Fruit fly (Drosophila melanogaster) whole organism, adult: Measurements from ENCODE around the gene CG4537.

ENCODE experiments used
- CG11617 ChIP-seq: fragments of 200-800 bp; sonication (Bioruptor generic); optimal IDR thresholded peaks from 2 replicates; lab custom pipeline; 2017; ENCODE audit warnings: mild to moderate bottlenecking, missing biosample characterization, missing genetic modification reagents, missing genetic modification characterization
- CG12768 ChIP-seq: fragments of 200-800 bp; sonication (Bioruptor generic); optimal IDR thresholded peaks from 2 replicates; lab custom pipeline; 2017; ENCODE audit warnings: missing biosample characterization, missing genetic modification characterization, mild to moderate bottlenecking, moderate library complexity, missing genetic modification reagents
- CG14711 ChIP-seq: fragments of 200-800 bp; sonication (Bioruptor generic); optimal IDR thresholded peaks from 2 replicates; lab custom pipeline; 2018; ENCODE audit warnings: missing biosample characterization, mild to moderate bottlenecking, missing genetic modification characterization, moderate library complexity
- CG1620 ChIP-seq: fragments of 200-800 bp; sonication (Bioruptor generic); optimal IDR thresholded peaks from 2 replicates; lab custom pipeline; 2016; ENCODE audit warnings: missing biosample characterization, missing genetic modification characterization
- CG33017 ChIP-seq: fragments of 200-800 bp; sonication (Bioruptor generic); optimal IDR thresholded peaks from 2 replicates; lab custom pipeline; 2018; ENCODE audit warnings: missing biosample characterization, mild to moderate bottlenecking, missing genetic modification characterization, moderate library complexity
- CG5204 ChIP-seq: fragments of 200-800 bp; sonication (Bioruptor generic); optimal IDR thresholded peaks from 2 replicates; lab custom pipeline; 2016; ENCODE audit warnings: missing biosample characterization, missing genetic modification characterization
- CG7045 ChIP-seq: fragments of 200-800 bp; sonication (Bioruptor generic); optimal IDR thresholded peaks from 2 replicates; lab custom pipeline; 2017; ENCODE audit warnings: missing biosample characterization, mild to moderate bottlenecking, missing genetic modification characterization
- CG7101 ChIP-seq: fragments of 200-800 bp; sonication (Bioruptor generic); optimal IDR thresholded peaks from 2 replicates; lab custom pipeline; 2018; ENCODE audit warnings: missing biosample characterization, mild to moderate bottlenecking, missing genetic modification characterization, moderate library complexity
- Clk ChIP-seq: fragments of 200-800 bp; sonication (Bioruptor generic); optimal IDR thresholded peaks from 2 replicates; lab custom pipeline; 2017; ENCODE audit warnings: missing biosample characterization, missing genetic modification characterization
- Crg-1 ChIP-seq: fragments of 200-800 bp; sonication (Bioruptor generic); optimal IDR thresholded peaks from 2 replicates; lab custom pipeline; 2016; ENCODE audit warnings: missing biosample characterization, missing genetic modification characterization
- Hr96 ChIP-seq: fragments of 200-800 bp; sonication (Bioruptor generic); optimal IDR thresholded peaks from 2 replicates; lab custom pipeline; 2016; ENCODE audit warnings: missing biosample characterization, missing genetic modification characterization
- Mnt ChIP-seq: fragments of 200-800 bp; sonication (Bioruptor generic); optimal IDR thresholded peaks from 2 replicates; lab custom pipeline; 2016; ENCODE audit warnings: missing biosample characterization, mild to moderate bottlenecking, missing genetic modification characterization
- bab1 ChIP-seq: fragments of 200-800 bp; sonication (Bioruptor generic); optimal IDR thresholded peaks from 3 replicates; lab custom pipeline; 2019; ENCODE audit warnings: missing biosample characterization, mild to moderate bottlenecking, missing genetic modification characterization, moderate library complexity
- cic ChIP-seq: fragments of 200-800 bp; sonication (Bioruptor generic); optimal IDR thresholded peaks from 2 replicates; lab custom pipeline; 2017; ENCODE audit warnings: missing biosample characterization, mild to moderate bottlenecking, missing genetic modification characterization, moderate library complexity
- cnc ChIP-seq, 2 experiments: fragments of >200 bp; optimal IDR thresholded peaks; 2 replicates each; lab custom pipeline; 2017
- kay ChIP-seq: fragments of 200-800 bp; sonication (Bioruptor generic); peaks from one replicate; lab custom pipeline; 2016; ENCODE audit warnings: missing biosample characterization, missing genetic modification characterization, borderline replicate concordance
- ovo ChIP-seq: fragments of 200-800 bp; sonication (Bioruptor generic); optimal IDR thresholded peaks from 2 replicates; lab custom pipeline; 2016; ENCODE audit warnings: missing biosample characterization, missing genetic modification characterization
- pad ChIP-seq: fragments of 200-800 bp; sonication (Bioruptor generic); optimal IDR thresholded peaks from 3 replicates; lab custom pipeline; 2017; ENCODE audit warnings: missing biosample characterization, missing genetic modification characterization, mild to moderate bottlenecking, moderate library complexity, missing genetic modification reagents
- tj ChIP-seq: fragments of 200-800 bp; sonication (Bioruptor generic); optimal IDR thresholded peaks from 3 replicates; lab custom pipeline; 2017; ENCODE audit warnings: missing biosample characterization, mild to moderate bottlenecking, missing genetic modification characterization, moderate library complexity
- toe ChIP-seq: fragments of 200-800 bp; sonication (Bioruptor generic); optimal IDR thresholded peaks from 2 replicates; lab custom pipeline; 2016; ENCODE audit warnings: missing biosample characterization, missing genetic modification characterization

CG4537 gene

DNA sequence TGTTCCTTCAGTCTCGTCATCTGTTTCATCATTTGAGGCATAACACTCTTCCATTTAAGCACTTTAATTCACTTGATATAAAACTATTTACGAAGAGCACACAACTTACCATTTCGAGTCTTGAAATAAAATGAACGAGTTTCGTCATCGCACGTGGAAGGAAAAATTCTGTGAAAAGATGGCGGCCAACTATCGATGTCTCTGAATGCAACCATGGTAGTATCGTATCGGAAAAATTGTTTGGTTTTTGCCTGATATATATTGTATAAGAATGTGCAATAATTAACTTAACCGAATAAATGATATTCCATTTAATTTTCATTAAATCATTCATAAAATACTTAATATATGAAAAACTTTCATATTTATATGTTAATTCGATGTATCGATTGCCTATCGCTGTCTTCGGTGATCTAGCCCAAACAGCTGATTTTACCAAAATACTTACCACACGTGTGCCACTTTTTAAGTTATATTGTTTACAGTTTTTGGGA, 4.2 kb downstream of the CG4537 start, which contains the start of gene Bka:
Bka (plus strand) TSS at position 417 of the 494 bp plus-strand sequence.
- TF ChIP-seq pad (GFP tag; lab: Kevin White, UChicago) (peak; percentile 48), CG7101 (tag; lab: Kevin White, UChicago) (peak; percentile 81), CG12768 (GFP tag; lab: Kevin White, UChicago) (no peak), cnc (optimal IDR thresholded peaks at IDR 0.05; lab: Kevin White, UChicago) (no peak), bab1 (GFP tag; lab: Kevin White, UChicago) (peak; percentile 83), CG14711 (peak; percentile 71), tj (GFP tag; lab: Kevin White, UChicago) (peak; percentile 73), CG1620 (peak; percentile 33), Mnt (GFP tag; lab: Kevin White, UChicago) (peak; percentile 100), CG7045 (GFP tag; lab: Kevin White, UChicago) (peak; percentile 38), CG33017 (tag; lab: Kevin White, UChicago) (peak; percentile 71), kay (GFP tag; lab: Kevin White, UChicago) (no peak), Hr96 (GFP tag; lab: Kevin White, UChicago) (peak; percentile 44), Clk (GFP tag; lab: Kevin White, UChicago) (no peak), ovo (peak; percentile 18), cic (GFP tag; lab: Kevin White, UChicago) (peak; percentile 19), toe (GFP tag; lab: Kevin White, UChicago) (no peak), CG11617 (GFP tag; lab: Kevin White, UChicago) (peak; percentile 87), Crg-1 (peak; percentile 69), CG5204 (GFP tag; lab: Kevin White, UChicago) (no peak)

DNA sequence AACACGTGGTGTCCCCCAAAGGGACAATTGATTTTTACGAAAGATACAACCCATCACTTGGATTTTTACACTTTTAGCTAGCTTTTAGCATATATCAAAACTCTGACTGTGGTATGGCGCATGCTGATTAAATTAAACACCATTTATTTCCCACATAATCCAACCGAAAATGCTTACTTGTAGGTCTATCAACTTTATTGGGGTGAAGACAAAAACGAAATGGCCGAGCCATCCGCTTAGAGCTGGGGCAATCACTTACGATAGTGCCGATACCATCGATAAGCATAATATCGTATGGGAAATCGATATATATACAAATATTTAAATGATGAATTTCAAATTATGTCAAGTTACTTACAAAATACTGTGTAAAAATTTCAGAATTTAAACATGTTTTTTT, 6.6 kb downstream of the CG4537 start, which contains the start of gene RpS2:
RpS2 (minus strand) TSS at position 257 of the 400 bp plus-strand sequence.
- TF ChIP-seq cic (GFP tag; lab: Kevin White, UChicago), result no peak
- TF ChIP-seq CG1620, result peak; percentile 49
- no peak for TF ChIP-seq Clk (GFP tag; lab: Kevin White, UChicago)
- TF ChIP-seq CG7045 (GFP tag; lab: Kevin White, UChicago), result peak; percentile 6
- no peak for TF ChIP-seq toe (GFP tag; lab: Kevin White, UChicago)
- TF ChIP-seq pad (GFP tag; lab: Kevin White, UChicago), result peak; percentile 35
- no peak for TF ChIP-seq CG5204 (GFP tag; lab: Kevin White, UChicago)
- TF ChIP-seq cnc (optimal IDR thresholded peaks at IDR 0.05; lab: Kevin White, UChicago), result no peak
- peak; percentile 68 for TF ChIP-seq bab1 (GFP tag; lab: Kevin White, UChicago)
- TF ChIP-seq tj (GFP tag; lab: Kevin White, UChicago), result peak; percentile 32
- TF ChIP-seq CG11617 (GFP tag; lab: Kevin White, UChicago), result peak; percentile 69
- TF ChIP-seq CG7101 (tag; lab: Kevin White, UChicago), result peak; percentile 74
- no peak for TF ChIP-seq ovo
- peak; percentile 28 for TF ChIP-seq CG12768 (GFP tag; lab: Kevin White, UChicago)
- TF ChIP-seq Hr96 (GFP tag; lab: Kevin White, UChicago), result peak; percentile 69
- peak; percentile 65 for TF ChIP-seq CG14711
- TF ChIP-seq CG33017 (tag; lab: Kevin White, UChicago), result peak; percentile 67
- peak; percentile 79 for TF ChIP-seq Crg-1
- TF ChIP-seq Mnt (GFP tag; lab: Kevin White, UChicago), result peak; percentile 97

DNA sequence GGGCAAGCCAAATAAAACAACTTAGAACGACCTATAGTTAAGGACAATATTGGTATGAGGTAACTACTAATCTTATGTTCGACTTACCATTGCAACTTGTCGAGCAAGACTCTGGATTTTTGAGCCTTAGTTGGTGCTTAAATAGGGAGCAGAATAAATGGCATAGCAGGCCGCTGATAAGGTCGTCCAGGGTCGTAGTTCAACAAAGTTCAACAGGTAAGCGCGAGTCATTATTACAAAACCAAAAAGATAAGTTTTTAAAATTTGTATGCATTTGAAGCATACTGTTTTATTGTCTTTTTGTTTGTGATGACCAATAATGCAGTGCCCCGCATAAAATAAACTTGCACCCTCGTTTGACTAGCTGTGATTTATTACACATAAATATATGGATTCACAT, 12.3 kb downstream of the CG4537 start, which contains the start of gene Muc30E:
Muc30E (minus strand) TSS at position 101 of the 400 bp plus-strand sequence.
- TF ChIP-seq CG7045 (GFP tag; lab: Kevin White, UChicago), result no peak

DNA sequence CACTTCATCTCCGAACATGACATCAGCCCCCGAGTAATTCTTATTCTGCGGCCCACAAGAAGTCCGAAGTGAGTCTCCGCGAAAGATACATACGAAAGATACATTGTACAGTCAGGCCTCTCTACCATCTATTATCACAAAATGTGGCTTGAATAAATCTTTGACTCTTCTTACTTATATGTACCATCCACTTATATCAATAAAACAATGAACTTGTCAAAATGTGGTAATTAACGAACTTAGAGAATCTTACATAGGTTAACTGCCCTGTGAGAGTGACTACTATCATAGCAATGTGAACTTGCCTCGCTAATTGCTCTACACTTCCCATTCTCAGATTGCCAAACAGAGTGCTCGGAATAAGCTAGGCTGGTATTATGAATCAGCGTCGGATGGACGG, 16.0 kb downstream of the CG4537 start:
- TF ChIP-seq ovo (no peak), CG33017 (tag; lab: Kevin White, UChicago) (no peak), toe (GFP tag; lab: Kevin White, UChicago) (no peak), CG14711 (no peak), kay (GFP tag; lab: Kevin White, UChicago) (peak; percentile 80), CG7101 (tag; lab: Kevin White, UChicago) (no peak)

DNA sequence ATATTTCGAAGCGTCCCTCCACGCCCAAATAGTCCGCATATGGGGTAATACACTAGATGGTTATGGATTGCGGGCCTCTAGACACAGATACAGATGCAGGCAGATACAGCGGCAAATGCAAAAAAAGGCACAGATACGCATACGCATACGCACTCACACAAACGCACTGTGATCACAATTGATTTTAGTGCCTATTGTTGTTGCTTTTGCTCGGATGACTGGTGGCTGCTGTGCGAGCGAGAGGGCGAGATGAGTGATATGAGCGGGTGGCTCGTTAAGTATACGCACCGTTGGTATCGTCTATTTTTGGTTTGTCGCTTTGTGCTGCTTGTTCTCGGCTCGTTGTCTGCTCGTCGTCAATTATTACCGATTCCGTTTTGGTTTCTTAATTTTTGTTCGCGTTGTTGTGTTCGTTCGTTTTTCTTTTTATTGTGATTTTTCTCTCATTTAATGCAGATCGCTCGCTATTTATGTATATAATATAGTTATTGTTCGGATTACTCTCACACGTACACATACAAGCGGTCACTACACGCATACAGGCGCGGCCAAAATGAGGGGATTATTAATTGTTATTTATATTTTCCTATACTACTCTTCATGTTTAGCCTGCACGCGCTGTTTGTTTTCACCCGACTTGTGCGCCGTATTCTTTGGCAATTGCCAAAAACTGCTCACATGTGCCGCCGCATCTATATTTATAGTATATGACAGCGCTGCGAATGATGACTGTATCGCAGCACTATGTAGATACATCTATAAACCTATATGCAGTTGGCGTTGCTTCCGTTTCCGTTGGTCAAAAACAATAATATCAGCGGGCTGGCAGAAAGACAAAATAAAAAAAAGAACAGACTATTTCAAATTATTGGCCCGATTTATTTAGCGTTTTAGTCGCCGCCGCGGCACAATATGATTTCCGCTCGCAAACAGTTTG, 16.9 kb downstream of the CG4537 start:
- peak; percentile 95 for TF ChIP-seq kay (GFP tag; lab: Kevin White, UChicago)
- TF ChIP-seq ovo, result no peak
- no peak for TF ChIP-seq Hr96 (GFP tag; lab: Kevin White, UChicago)
- no peak for TF ChIP-seq Clk (GFP tag; lab: Kevin White, UChicago)
- TF ChIP-seq bab1 (GFP tag; lab: Kevin White, UChicago), result no peak
- TF ChIP-seq Mnt (GFP tag; lab: Kevin White, UChicago), result peak; percentile 35
- TF ChIP-seq CG11617 (GFP tag; lab: Kevin White, UChicago), result peak; percentile 5
- peak; percentile 18 for TF ChIP-seq cic (GFP tag; lab: Kevin White, UChicago)

DNA sequence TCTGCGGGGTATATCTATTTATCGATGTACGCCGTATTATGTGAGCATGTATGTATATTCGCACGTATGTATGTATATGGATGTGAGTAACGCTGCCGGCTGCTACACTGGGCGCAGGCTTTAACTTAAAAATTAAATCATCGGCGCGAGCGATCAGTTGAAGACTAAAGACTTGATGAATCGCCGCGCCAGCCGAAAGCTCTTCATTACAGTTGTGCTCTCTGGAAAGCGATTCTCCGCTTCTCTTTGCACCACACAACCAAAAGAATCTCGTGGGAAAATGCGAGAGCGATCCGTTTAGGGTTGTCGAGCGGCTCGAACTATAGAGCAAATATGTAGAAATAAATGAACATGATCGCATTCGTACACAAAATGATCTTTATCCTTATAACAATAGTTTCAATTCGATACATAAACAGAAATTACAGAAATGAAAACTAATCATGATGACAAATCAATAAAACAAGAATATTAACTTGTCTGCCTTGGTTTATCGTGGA, 17.8 kb downstream of the CG4537 start, which contains the start of gene CG13124:
CG13124 (minus strand) TSS at position 166 of the 500 bp plus-strand sequence.
- peak; percentile 91 for TF ChIP-seq CG14711
- no peak for TF ChIP-seq CG1620
- TF ChIP-seq ovo, result no peak
- peak; percentile 33 for TF ChIP-seq cic (GFP tag; lab: Kevin White, UChicago)
- peak; percentile 52 for TF ChIP-seq CG33017 (tag; lab: Kevin White, UChicago)
- peak; percentile 46 for TF ChIP-seq Mnt (GFP tag; lab: Kevin White, UChicago)
- TF ChIP-seq Hr96 (GFP tag; lab: Kevin White, UChicago), result peak; percentile 6
- TF ChIP-seq bab1 (GFP tag; lab: Kevin White, UChicago), result no peak
- TF ChIP-seq tj (GFP tag; lab: Kevin White, UChicago), result peak; percentile 14
- TF ChIP-seq CG7101 (tag; lab: Kevin White, UChicago), result peak; percentile 31
